Fruit fly (Drosophila melanogaster) whole organism, prepupa: Measurements from ENCODE around the gene Teh1.

Experiments
- CG10631 ChIP-seq: fragments of 200-800 bp; sonication (Bioruptor generic); optimal IDR thresholded peaks from 2 replicates; lab custom pipeline; 2016; ENCODE audit warnings: missing biosample characterization, missing genetic modification characterization
- CG10669 ChIP-seq: fragments of 200-800 bp; sonication (Bioruptor generic); optimal IDR thresholded peaks from 3 replicates; lab custom pipeline; 2018; ENCODE audit warnings: missing biosample characterization, mild to moderate bottlenecking, missing genetic modification characterization, moderate library complexity
- CG11294 ChIP-seq: fragments of 200-800 bp; sonication (Bioruptor generic); IDR thresholded peaks from 2 replicates; pipeline ENCODE4 v1.3.6; 2022; ENCODE audit warnings: missing biosample characterization, missing genetic modification characterization
- CG11902 ChIP-seq: fragments of 200-800 bp; sonication (Bioruptor generic); optimal IDR thresholded peaks from 3 replicates; lab custom pipeline; 2016; ENCODE audit warnings: missing biosample characterization, missing genetic modification characterization
- CG16779 ChIP-seq: fragments of 200-800 bp; sonication (Bioruptor generic); optimal IDR thresholded peaks from 3 replicates; lab custom pipeline; 2017; ENCODE audit warnings: missing biosample characterization, mild to moderate bottlenecking, missing genetic modification characterization
- CG3032 ChIP-seq: fragments of 200-800 bp; optimal IDR thresholded peaks from 2 replicates; lab custom pipeline; 2019; ENCODE audit warnings: missing biosample characterization, mild to moderate bottlenecking, missing genetic modification characterization, moderate library complexity
- CG31627 ChIP-seq: fragments of 200-800 bp; sonication (Bioruptor generic); optimal IDR thresholded peaks from 3 replicates; lab custom pipeline; 2016; ENCODE audit warnings: missing biosample characterization, missing genetic modification characterization
- CG32006 ChIP-seq: fragments of 200-800 bp; sonication (Bioruptor generic); optimal IDR thresholded peaks from 3 replicates; lab custom pipeline; 2017; ENCODE audit warnings: missing biosample characterization, mild to moderate bottlenecking, missing genetic modification characterization
- CG6276 ChIP-seq: fragments of 200-800 bp; sonication (Bioruptor generic); optimal IDR thresholded peaks from 2 replicates; lab custom pipeline; 2017; ENCODE audit warnings: missing biosample characterization, mild to moderate bottlenecking, missing genetic modification characterization
- CG6808 ChIP-seq: fragments of 200-800 bp; sonication (Bioruptor generic); optimal IDR thresholded peaks from 3 replicates; lab custom pipeline; 2017; ENCODE audit warnings: missing biosample characterization, missing genetic modification characterization, mild to moderate bottlenecking, moderate library complexity, missing genetic modification reagents
- CG6854 ChIP-seq: fragments of 200-800 bp; sonication (Bioruptor generic); optimal IDR thresholded peaks from 2 replicates; lab custom pipeline; 2017; ENCODE audit warnings: missing biosample characterization, mild to moderate bottlenecking, missing genetic modification characterization
- CG8119 ChIP-seq: fragments of 200-800 bp; sonication (Bioruptor generic); IDR thresholded peaks from 3 replicates; pipeline ENCODE4 v1.3.6; 2022; ENCODE audit warnings: missing biosample characterization, missing genetic modification characterization
- Eip75B ChIP-seq: fragments of 200-800 bp; sonication (Bioruptor generic); optimal IDR thresholded peaks from 3 replicates; lab custom pipeline; 2016; ENCODE audit warnings: missing biosample characterization, missing genetic modification characterization
- Eip78C ChIP-seq: fragments of 200-800 bp; sonication (Bioruptor generic); peaks from one replicate; lab custom pipeline; 2016; ENCODE audit warnings: missing biosample characterization, missing genetic modification characterization
- Ets21C ChIP-seq: fragments of 200-800 bp; sonication (Bioruptor generic); optimal IDR thresholded peaks from 3 replicates; lab custom pipeline; 2016; ENCODE audit warnings: missing biosample characterization, missing genetic modification characterization
- Ets96B ChIP-seq: fragments of 200-800 bp; optimal IDR thresholded peaks from 2 replicates; lab custom pipeline; 2019; ENCODE audit warnings: missing biosample characterization, mild to moderate bottlenecking, missing genetic modification characterization, moderate library complexity
- Gug ChIP-seq: fragments of 200-800 bp; sonication (Bioruptor generic); IDR thresholded peaks from 2 replicates; pipeline ENCODE4 v1.3.6; 2022; ENCODE audit warnings: missing biosample characterization, missing genetic modification characterization
- Hr38 ChIP-seq: sonication (Bioruptor generic); optimal IDR thresholded peaks from 2 replicates; lab custom pipeline; 2016; ENCODE audit warnings: missing biosample characterization, missing genetic modification characterization
- Hr39 ChIP-seq: fragments of 200-800 bp; sonication (Bioruptor generic); optimal IDR thresholded peaks from 2 replicates; lab custom pipeline; 2016; ENCODE audit warnings: missing biosample characterization, missing genetic modification characterization
- Met ChIP-seq: fragments of 200-800 bp; sonication (Bioruptor generic); optimal IDR thresholded peaks from 3 replicates; lab custom pipeline; 2016; ENCODE audit warnings: missing biosample characterization, missing genetic modification characterization
- OdsH ChIP-seq: fragments of 200-800 bp; sonication (Bioruptor generic); optimal IDR thresholded peaks from 3 replicates; lab custom pipeline; 2016; ENCODE audit warnings: missing biosample characterization, missing genetic modification characterization
- Sox102F ChIP-seq: fragments of 200-800 bp; sonication (Bioruptor generic); optimal IDR thresholded peaks from 2 replicates; lab custom pipeline; 2016; ENCODE audit warnings: missing biosample characterization, mild to moderate bottlenecking, missing genetic modification characterization
- Sox14 ChIP-seq: fragments of 200-800 bp; sonication (Bioruptor generic); optimal IDR thresholded peaks from 3 replicates; lab custom pipeline; 2016; ENCODE audit warnings: missing biosample characterization, missing genetic modification characterization
- acj6 ChIP-seq: fragments of 200-800 bp; sonication (Bioruptor generic); optimal IDR thresholded peaks from 3 replicates; lab custom pipeline; 2016; ENCODE audit warnings: missing biosample characterization, missing genetic modification characterization
- cyc ChIP-seq: fragments of 200-800 bp; sonication (Bioruptor generic); optimal IDR thresholded peaks from 3 replicates; lab custom pipeline; 2016; ENCODE audit warnings: missing biosample characterization, missing genetic modification characterization
- dac ChIP-seq: fragments of 200-800 bp; sonication (Bioruptor generic); optimal IDR thresholded peaks from 2 replicates; lab custom pipeline; 2017; ENCODE audit warnings: missing biosample characterization, mild to moderate bottlenecking, missing genetic modification characterization
- dsx ChIP-seq: fragments of 200-800 bp; optimal IDR thresholded peaks from 3 replicates; lab custom pipeline; 2019; ENCODE audit warnings: missing biosample characterization, mild to moderate bottlenecking, missing genetic modification characterization, moderate library complexity; ENCODE audit not compliant: poor library complexity, severe bottlenecking
- eg ChIP-seq: fragments of 200-800 bp; sonication (Bioruptor generic); IDR thresholded peaks from 3 replicates; pipeline ENCODE4 v1.3.6; 2022; ENCODE audit warnings: missing biosample characterization, missing genetic modification characterization
- esn ChIP-seq: fragments of 200-800 bp; sonication (Bioruptor generic); optimal IDR thresholded peaks from 2 replicates; lab custom pipeline; 2016; ENCODE audit warnings: missing biosample characterization, mild to moderate bottlenecking, missing genetic modification characterization, moderate library complexity
- fd85E ChIP-seq: fragments of 200-800 bp; sonication (Bioruptor generic); optimal IDR thresholded peaks from 3 replicates; lab custom pipeline; 2016; ENCODE audit warnings: missing biosample characterization, missing genetic modification characterization
- fkh ChIP-seq: fragments of 200-800 bp; sonication (Bioruptor generic); optimal IDR thresholded peaks from 3 replicates; lab custom pipeline; 2017; ENCODE audit warnings: missing biosample characterization, mild to moderate bottlenecking, missing genetic modification characterization, moderate library complexity
- net ChIP-seq: fragments of 200-800 bp; sonication (Bioruptor generic); optimal IDR thresholded peaks from 3 replicates; lab custom pipeline; 2016; ENCODE audit warnings: missing biosample characterization, missing genetic modification characterization
- pdm3 ChIP-seq: fragments of 200-800 bp; sonication (Bioruptor generic); optimal IDR thresholded peaks from 3 replicates; lab custom pipeline; 2016; ENCODE audit warnings: missing biosample characterization, missing genetic modification characterization
- salr ChIP-seq, 2 experiments: fragments of 200-800 bp; sonication (Bioruptor generic); optimal IDR thresholded peaks; 3 replicates each; lab custom pipeline; 2016 to 2018; ENCODE audit warnings: missing biosample characterization in 2 of 2, missing genetic modification characterization in 2 of 2, mild to moderate bottlenecking in 1 of 2
- spab ChIP-seq: fragments of 200-800 bp; sonication (Bioruptor generic); optimal IDR thresholded peaks from 2 replicates; lab custom pipeline; 2017; ENCODE audit warnings: missing biosample characterization, mild to moderate bottlenecking, missing genetic modification characterization, missing genetic modification reagents
- ss ChIP-seq, 2 experiments: fragments of 200-800 bp; sonication (Bioruptor generic); optimal IDR thresholded peaks; 2 replicates in 1 of 2; 3 replicates in 1 of 2; lab custom pipeline; 2017 to 2018; ENCODE audit warnings: mild to moderate bottlenecking in 2 of 2, missing biosample characterization in 2 of 2, missing genetic modification characterization in 2 of 2, moderate library complexity in 1 of 2
- svp ChIP-seq: fragments of 200-800 bp; sonication (Bioruptor generic); peaks from one replicate; lab custom pipeline; 2016; ENCODE audit warnings: missing biosample characterization, missing genetic modification characterization
- topi ChIP-seq: fragments of 200-800 bp; sonication (Bioruptor generic); optimal IDR thresholded peaks from 3 replicates; lab custom pipeline; 2016; ENCODE audit warnings: missing biosample characterization, missing genetic modification characterization
- vri ChIP-seq: fragments of 200-800 bp; sonication (Bioruptor generic); optimal IDR thresholded peaks from 3 replicates; lab custom pipeline; 2016; ENCODE audit warnings: missing biosample characterization, mild to moderate bottlenecking, missing genetic modification characterization

Teh1 gene

dm6 chr3R:9888668-9889302 is 20.9 kb upstream of the Teh1 start (continued):
- TF ChIP-seq Ets21C (GFP tag; lab: Kevin White, UChicago) (no peak), eg (GFP tag; lab: Robert Waterston, UW) (peak; percentile 46; the same call in 1 of the 3 replicates), OdsH (peak; percentile 66), spab (no peak), CG10631 (GFP tag; lab: Kevin White, UChicago) (no peak), topi (GFP tag; lab: Kevin White, UChicago) (peak; percentile 19), ss (GFP tag; optimal IDR thresholded peaks at IDR 0.05; lab: Kevin White, UChicago) (no peak), pdm3 (GFP tag; lab: Kevin White, UChicago) (peak; percentile 53), Hr39 (peak; percentile 18), Ets96B (tag; lab: Kevin White, UChicago) (peak; percentile 0), salr (GFP tag; optimal IDR thresholded peaks at IDR 0.05; lab: Kevin White, UChicago) (no peak), acj6 (GFP tag; lab: Kevin White, UChicago) (peak; percentile 6)

DNA sequence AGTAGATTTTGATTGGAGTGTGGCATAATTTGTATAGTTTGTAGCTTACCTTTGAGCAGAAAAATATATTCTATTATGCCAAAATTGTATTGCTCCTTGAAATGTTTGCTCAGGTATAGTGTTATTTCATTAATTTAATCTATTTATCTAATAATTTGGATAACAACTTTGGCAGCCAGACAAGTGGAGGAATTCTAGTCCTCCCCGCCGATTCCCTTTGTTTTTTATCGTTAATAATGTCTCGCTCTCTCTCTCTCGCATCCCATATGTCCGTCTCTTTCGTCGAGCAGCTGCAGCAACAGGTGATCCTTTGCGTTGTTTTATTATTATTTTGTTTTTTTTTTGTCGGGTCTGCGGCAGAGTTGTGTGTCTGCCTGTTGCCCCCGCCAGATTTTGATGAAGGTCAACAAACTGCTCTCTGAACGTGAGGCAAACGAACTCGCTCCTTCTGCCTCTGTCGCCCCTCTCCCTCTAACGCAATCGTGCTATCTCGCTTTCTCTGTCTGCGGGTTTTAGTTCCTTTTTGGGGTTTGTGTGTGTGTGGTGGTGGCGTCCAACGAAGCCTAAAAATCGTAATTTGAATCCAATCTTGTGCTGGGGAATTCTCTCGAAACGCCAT is 18.5 kb upstream of the Teh1 start:
- TF ChIP-seq Met (peak; percentile 44), CG6854 (GFP tag; lab: Kevin White, UChicago) (peak; percentile 30), esn (GFP tag; lab: Kevin White, UChicago) (no peak), Eip78C (GFP tag; lab: Kevin White, UChicago) (peak; percentile 48), cyc (no peak), fd85E (GFP tag; lab: Kevin White, UChicago) (no peak)

DNA sequence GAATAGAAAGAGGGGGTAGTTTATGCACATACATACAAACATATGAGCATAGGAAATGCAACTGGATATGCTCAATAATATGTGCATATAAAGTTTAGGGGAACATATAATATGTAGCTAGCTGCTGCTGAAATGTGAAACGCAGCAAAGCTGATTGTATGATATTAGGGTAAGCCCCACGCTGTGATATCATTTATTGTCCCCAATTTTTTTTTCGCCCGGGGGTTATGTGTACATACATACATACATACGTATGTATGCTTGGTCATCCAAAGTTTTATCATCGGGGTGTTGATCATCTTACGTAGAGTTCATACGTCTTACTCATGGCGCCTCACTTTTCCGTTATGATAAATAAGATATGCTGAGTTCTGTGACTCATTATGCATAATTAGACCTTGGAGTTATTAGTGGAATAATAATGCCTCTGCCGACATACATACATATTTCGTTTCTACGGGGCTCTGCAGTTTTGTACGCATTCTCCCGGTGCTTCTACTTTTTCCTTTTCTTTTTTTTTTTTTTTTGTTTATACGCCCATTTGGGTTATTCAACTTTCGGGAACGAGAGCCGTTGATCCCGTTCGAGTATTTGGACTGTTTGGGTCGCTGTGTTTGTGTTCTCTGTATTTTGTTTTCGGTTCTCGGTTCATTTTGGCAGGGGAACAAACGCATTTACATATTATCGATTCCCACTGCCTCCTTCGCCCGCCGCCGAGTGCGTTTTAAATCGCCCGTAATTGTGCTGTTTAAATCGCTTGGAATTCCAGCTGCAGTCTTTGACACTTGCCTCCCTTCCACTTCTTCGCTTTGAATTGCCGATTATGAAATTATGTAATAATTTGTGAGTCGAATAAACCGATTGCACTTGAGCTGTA is 17.8 kb upstream of the Teh1 start:
- peak; percentile 92 for TF ChIP-seq vri
- no peak for TF ChIP-seq Hr39
- TF ChIP-seq CG10669: no peak
- TF ChIP-seq svp (GFP tag; lab: Kevin White, UChicago): peak; percentile 72
- no peak for TF ChIP-seq topi (GFP tag; lab: Kevin White, UChicago)
- TF ChIP-seq CG11902: no peak
- TF ChIP-seq, all 60 proteins: peak for 2

dm6 chr3R:9884461-9885185 is 16.7 kb upstream of the Teh1 start:
- TF ChIP-seq Ets21C (GFP tag; lab: Kevin White, UChicago) (peak; percentile 39), CG16779 (tag; lab: Kevin White, UChicago) (no peak), vri (peak; percentile 85), spab (peak; percentile 14), cyc (peak; percentile 74), eg (GFP tag; lab: Robert Waterston, UW) (peak; percentile 10; the same call in 1 of the 3 replicates), Eip75B (GFP tag; lab: Kevin White, UChicago) (peak; percentile 61), CG10669 (peak; percentile 31), Sox14 (GFP tag; lab: Kevin White, UChicago) (peak; percentile 69), CG8119 (GFP tag; lab: Robert Waterston, UW) (no peak), acj6 (GFP tag; lab: Kevin White, UChicago) (peak; percentile 56), net (peak; percentile 31), pdm3 (GFP tag; lab: Kevin White, UChicago) (peak; percentile 55), Hr38 (GFP tag; lab: Kevin White, UChicago) (no peak), CG11294 (GFP tag; lab: Robert Waterston, UW) (no peak), CG6276 (GFP tag; lab: Kevin White, UChicago) (no peak), CG32006 (peak; percentile 20), ss (GFP tag; optimal IDR thresholded peaks at IDR 0.05; lab: Kevin White, UChicago) (peak in 1 of 2 experiments; percentile 0), Sox102F (GFP tag; lab: Kevin White, UChicago) (peak; percentile 59), dac (GFP tag; lab: Kevin White, UChicago) (no peak), CG10631 (GFP tag; lab: Kevin White, UChicago) (no peak), fkh (GFP tag; lab: Kevin White, UChicago) (peak; percentile 84), CG3032 (no peak), dsx (no peak), Eip78C (GFP tag; lab: Kevin White, UChicago) (peak; percentile 74), esn (GFP tag; lab: Kevin White, UChicago) (peak; percentile 71), Hr39 (peak; percentile 52), CG31627 (GFP tag; lab: Kevin White, UChicago) (peak; percentile 70), CG6808 (GFP tag; lab: Kevin White, UChicago) (no peak), Gug (no peak)
